Fruit fly (Drosophila melanogaster) whole organism, adult: Measurements from ENCODE around the gene Gen.

ENCODE experiments used
- CG11617 ChIP-seq: fragments of 200-800 bp; sonication (Bioruptor generic); optimal IDR thresholded peaks from 2 replicates; lab custom pipeline; 2017; ENCODE audit warnings: mild to moderate bottlenecking, missing biosample characterization, missing genetic modification reagents, missing genetic modification characterization
- CG12768 ChIP-seq: fragments of 200-800 bp; sonication (Bioruptor generic); optimal IDR thresholded peaks from 2 replicates; lab custom pipeline; 2017; ENCODE audit warnings: missing biosample characterization, missing genetic modification characterization, mild to moderate bottlenecking, moderate library complexity, missing genetic modification reagents
- CG14711 ChIP-seq: fragments of 200-800 bp; sonication (Bioruptor generic); optimal IDR thresholded peaks from 2 replicates; lab custom pipeline; 2018; ENCODE audit warnings: missing biosample characterization, mild to moderate bottlenecking, missing genetic modification characterization, moderate library complexity
- CG1620 ChIP-seq: fragments of 200-800 bp; sonication (Bioruptor generic); optimal IDR thresholded peaks from 2 replicates; lab custom pipeline; 2016; ENCODE audit warnings: missing biosample characterization, missing genetic modification characterization
- CG33017 ChIP-seq: fragments of 200-800 bp; sonication (Bioruptor generic); optimal IDR thresholded peaks from 2 replicates; lab custom pipeline; 2018; ENCODE audit warnings: missing biosample characterization, mild to moderate bottlenecking, missing genetic modification characterization, moderate library complexity
- CG5204 ChIP-seq: fragments of 200-800 bp; sonication (Bioruptor generic); optimal IDR thresholded peaks from 2 replicates; lab custom pipeline; 2016; ENCODE audit warnings: missing biosample characterization, missing genetic modification characterization
- CG7045 ChIP-seq: fragments of 200-800 bp; sonication (Bioruptor generic); optimal IDR thresholded peaks from 2 replicates; lab custom pipeline; 2017; ENCODE audit warnings: missing biosample characterization, mild to moderate bottlenecking, missing genetic modification characterization
- CG7101 ChIP-seq: fragments of 200-800 bp; sonication (Bioruptor generic); optimal IDR thresholded peaks from 2 replicates; lab custom pipeline; 2018; ENCODE audit warnings: missing biosample characterization, mild to moderate bottlenecking, missing genetic modification characterization, moderate library complexity
- Clk ChIP-seq: fragments of 200-800 bp; sonication (Bioruptor generic); optimal IDR thresholded peaks from 2 replicates; lab custom pipeline; 2017; ENCODE audit warnings: missing biosample characterization, missing genetic modification characterization
- Crg-1 ChIP-seq: fragments of 200-800 bp; sonication (Bioruptor generic); optimal IDR thresholded peaks from 2 replicates; lab custom pipeline; 2016; ENCODE audit warnings: missing biosample characterization, missing genetic modification characterization
- Hr96 ChIP-seq: fragments of 200-800 bp; sonication (Bioruptor generic); optimal IDR thresholded peaks from 2 replicates; lab custom pipeline; 2016; ENCODE audit warnings: missing biosample characterization, missing genetic modification characterization
- Mnt ChIP-seq: fragments of 200-800 bp; sonication (Bioruptor generic); optimal IDR thresholded peaks from 2 replicates; lab custom pipeline; 2016; ENCODE audit warnings: missing biosample characterization, mild to moderate bottlenecking, missing genetic modification characterization
- bab1 ChIP-seq: fragments of 200-800 bp; sonication (Bioruptor generic); optimal IDR thresholded peaks from 3 replicates; lab custom pipeline; 2019; ENCODE audit warnings: missing biosample characterization, mild to moderate bottlenecking, missing genetic modification characterization, moderate library complexity
- cic ChIP-seq: fragments of 200-800 bp; sonication (Bioruptor generic); optimal IDR thresholded peaks from 2 replicates; lab custom pipeline; 2017; ENCODE audit warnings: missing biosample characterization, mild to moderate bottlenecking, missing genetic modification characterization, moderate library complexity
- cnc ChIP-seq, 2 experiments: fragments of >200 bp; optimal IDR thresholded peaks; 2 replicates each; lab custom pipeline; 2017
- kay ChIP-seq: fragments of 200-800 bp; sonication (Bioruptor generic); peaks from one replicate; lab custom pipeline; 2016; ENCODE audit warnings: missing biosample characterization, missing genetic modification characterization, borderline replicate concordance
- ovo ChIP-seq: fragments of 200-800 bp; sonication (Bioruptor generic); optimal IDR thresholded peaks from 2 replicates; lab custom pipeline; 2016; ENCODE audit warnings: missing biosample characterization, missing genetic modification characterization
- pad ChIP-seq: fragments of 200-800 bp; sonication (Bioruptor generic); optimal IDR thresholded peaks from 3 replicates; lab custom pipeline; 2017; ENCODE audit warnings: missing biosample characterization, missing genetic modification characterization, mild to moderate bottlenecking, moderate library complexity, missing genetic modification reagents
- tj ChIP-seq: fragments of 200-800 bp; sonication (Bioruptor generic); optimal IDR thresholded peaks from 3 replicates; lab custom pipeline; 2017; ENCODE audit warnings: missing biosample characterization, mild to moderate bottlenecking, missing genetic modification characterization, moderate library complexity
- toe ChIP-seq: fragments of 200-800 bp; sonication (Bioruptor generic); optimal IDR thresholded peaks from 2 replicates; lab custom pipeline; 2016; ENCODE audit warnings: missing biosample characterization, missing genetic modification characterization

The Gen gene

dm6 chr3L:5127609-5128008, 24.6 kb downstream of the Gen start:
- no peak for TF ChIP-seq bab1 (GFP tag; lab: Kevin White, UChicago)

dm6 chr3L:5125202-5125601, 27.0 kb downstream of the Gen start:
- TF ChIP-seq Crg-1 (GFP tag; lab: Kevin White, UChicago) (no peak), kay (GFP tag; lab: Kevin White, UChicago) (no peak), ovo (GFP tag; lab: Kevin White, UChicago) (no peak), toe (no peak), CG14711 (no peak), cnc (optimal IDR thresholded peaks at IDR 0.05; lab: Kevin White, UChicago) (no peak), Clk (GFP tag; lab: Kevin White, UChicago) (no peak), CG1620 (GFP tag; lab: Kevin White, UChicago) (no peak), CG11617 (no peak), Hr96 (GFP tag; lab: Kevin White, UChicago) (no peak), pad (GFP tag; lab: Kevin White, UChicago) (no peak), CG5204 (GFP tag; lab: Kevin White, UChicago) (no peak), cic (GFP tag; lab: Kevin White, UChicago) (no peak), CG33017 (tag; lab: Kevin White, UChicago) (no peak), CG12768 (GFP tag; lab: Kevin White, UChicago) (no peak), bab1 (GFP tag; lab: Kevin White, UChicago) (no peak), CG7101 (tag; lab: Kevin White, UChicago) (no peak), Mnt (no peak), tj (no peak)

dm6 chr3L:5102050-5102449, 50.1 kb downstream of the Gen start:
- TF ChIP-seq Hr96 (GFP tag; lab: Kevin White, UChicago), result no peak
- TF ChIP-seq CG7045 (GFP tag; lab: Kevin White, UChicago), result no peak
- no peak for TF ChIP-seq kay (GFP tag; lab: Kevin White, UChicago)
- TF ChIP-seq CG11617, result no peak
- no peak for TF ChIP-seq cic (GFP tag; lab: Kevin White, UChicago)
- TF ChIP-seq CG14711, result no peak
- no peak for TF ChIP-seq ovo (GFP tag; lab: Kevin White, UChicago)
- TF ChIP-seq cnc (optimal IDR thresholded peaks at IDR 0.05; lab: Kevin White, UChicago), result no peak
